Fruit fly (Drosophila melanogaster): ENCODE data around the gene C3G.
A peak's percentile ranks its signal among the peaks of the same experiment; 100 is the strongest.

The C3G gene

dm6 chrX:6843841-6844440 is 40.5 kb upstream of the C3G start, which contains the start of the genes CG14435 and Tmf (continued):
- TF ChIP-seq Neu2 (GFP tag; optimal IDR thresholded peaks at IDR 0.05; ENCODE audit: borderline replicate concordance): no peak
- peak; percentile 69 for TF ChIP-seq seq (GFP tag; IDR thresholded peaks at IDR 0.05)
- TF ChIP-seq CG8281 (tag; optimal IDR thresholded peaks at IDR 0.05): peak; percentile 63
- peak; percentile 75 for TF ChIP-seq twi (tag; optimal IDR thresholded peaks at IDR 0.05)
- TF ChIP-seq CG6175 (GFP tag; IDR thresholded peaks at IDR 0.05): peak; percentile 80

- no peak for TF ChIP-seq GATAe (GFP tag; conservative IDR thresholded peaks at IDR 0.05)
- TF ChIP-seq sens (GFP tag): no peak
- TF ChIP-seq slou (GFP tag; optimal IDR thresholded peaks at IDR 0.05): no peak
- no peak for TF ChIP-seq hth (optimal IDR thresholded peaks at IDR 0.05)
- TF ChIP-seq Nf-YC (tag; optimal IDR thresholded peaks at IDR 0.05): no peak
- no peak for TF ChIP-seq emc (GFP tag; optimal IDR thresholded peaks at IDR 0.05)
- TF ChIP-seq CrebB (tag; optimal IDR thresholded peaks at IDR 0.05): no peak
- no peak for TF ChIP-seq CG8478 (optimal IDR thresholded peaks at IDR 0.05)
- TF ChIP-seq hkb (optimal IDR thresholded peaks at IDR 0.05): no peak
- no peak for TF ChIP-seq hkb (GFP tag; IDR thresholded peaks at IDR 0.05)
- no peak for TF ChIP-seq gem (tag; optimal IDR thresholded peaks at IDR 0.05)
- TF ChIP-seq D19B (GFP tag; optimal IDR thresholded peaks at IDR 0.05): no peak
- TF ChIP-seq CG17568 (GFP tag; optimal IDR thresholded peaks at IDR 0.05): no peak
- TF ChIP-seq CG30403 (GFP tag; optimal IDR thresholded peaks at IDR 0.05): no peak
- TF ChIP-seq CG10321 (GFP tag; IDR thresholded peaks at IDR 0.05): no peak
- no peak for TF ChIP-seq phol (tag; optimal IDR thresholded peaks at IDR 0.05)
- no peak for TF ChIP-seq eyg (GFP tag; optimal IDR thresholded peaks at IDR 0.05)
- no peak for TF ChIP-seq CG9727 (GFP tag; optimal IDR thresholded peaks at IDR 0.05)
- no peak for TF ChIP-seq CG4404 (GFP tag; IDR thresholded peaks at IDR 0.05)
These were observed 29.2 kb upstream of the C3G start, which contains the start of gene mAChR-C for dm6 chrX:6832584-6832983. Gene mAChR-C, minus strand, starts transcription at chrX:6832684.

- no peak for TF ChIP-seq Six4 (GFP tag; optimal IDR thresholded peaks at IDR 0.05)
- peak; percentile 37 for TF ChIP-seq stwl (tag; optimal IDR thresholded peaks at IDR 0.05)
- TF ChIP-seq fd96Cb (tag; optimal IDR thresholded peaks at IDR 0.05): no peak
- no peak for TF ChIP-seq CG15073 (GFP tag; optimal IDR thresholded peaks at IDR 0.05)
- no peak for TF ChIP-seq Sox102F (GFP tag; optimal IDR thresholded peaks at IDR 0.05)
- TF ChIP-seq CG13894 (tag; optimal IDR thresholded peaks at IDR 0.05): no peak
- peak; percentile 89 for TF ChIP-seq CG34224 (GFP tag; IDR thresholded peaks at IDR 0.05; ENCODE audit: partially characterized antibody)
- TF ChIP-seq tap (tag; optimal IDR thresholded peaks at IDR 0.05): no peak
- no peak for TF ChIP-seq lola (GFP tag; optimal IDR thresholded peaks at IDR 0.05)
- no peak for TF ChIP-seq CG15479 (GFP tag; optimal IDR thresholded peaks at IDR 0.05)
- no peak for TF ChIP-seq sr (GFP tag; IDR thresholded peaks at IDR 0.05)
- TF ChIP-seq vnd (GFP tag; IDR thresholded peaks at IDR 0.05; ENCODE audit: partially characterized antibody): peak; percentile 88
- peak; percentile 87 for TF ChIP-seq nerfin-2 (GFP tag; IDR thresholded peaks at IDR 0.05; ENCODE audit: partially characterized antibody)
- no peak for TF ChIP-seq sob (GFP tag; IDR thresholded peaks at IDR 0.05)
- no peak for TF ChIP-seq CG13296 (GFP tag; optimal IDR thresholded peaks at IDR 0.05)
- no peak for TF ChIP-seq Rfx (GFP tag; IDR thresholded peaks at IDR 0.05)
- TF ChIP-seq ara (GFP tag; IDR thresholded peaks at IDR 0.05): no peak
- TF ChIP-seq CG3847 (GFP tag; IDR thresholded peaks at IDR 0.05): no peak
- no peak for TF ChIP-seq ap (GFP tag; IDR thresholded peaks at IDR 0.05)
- TF ChIP-seq CG14860 (GFP tag; IDR thresholded peaks at IDR 0.05; ENCODE audit: partially characterized antibody): peak; percentile 90
- TF ChIP-seq Bgb (GFP tag; IDR thresholded peaks at IDR 0.05; ENCODE audit: partially characterized antibody): peak; percentile 89
- TF ChIP-seq Dp (GFP tag; optimal IDR thresholded peaks at IDR 0.05): peak; percentile 82
- TF ChIP-seq ind (GFP tag; optimal IDR thresholded peaks at IDR 0.05): no peak
- TF ChIP-seq CG16813 (GFP tag; IDR thresholded peaks at IDR 0.05; ENCODE audit: partially characterized antibody): peak; percentile 90
- TF ChIP-seq D19B (GFP tag; optimal IDR thresholded peaks at IDR 0.05): no peak
- no peak for TF ChIP-seq CG4730 (GFP tag; IDR thresholded peaks at IDR 0.05)
- no peak for TF ChIP-seq CG10654 (GFP tag; optimal IDR thresholded peaks at IDR 0.05)
These were observed 20.8 kb upstream of the C3G start, which contains the start of gene nonC for dm6 chrX:6824203-6824602. Gene nonC, plus strand, starts transcription at chrX:6824496.

Data from whole organism, embryonic.